Fruit fly (Drosophila melanogaster): ENCODE results near the gene JMJD5.

JMJD5 gene

dm6 chr3L:820332-820731 lies 20.8 kb downstream of the JMJD5 start (continued):
- TF ChIP-seq pan (optimal IDR thresholded peaks at IDR 0.05): no peak
- no peak for TF ChIP-seq sv (GFP tag; optimal IDR thresholded peaks at IDR 0.05)
- TF ChIP-seq foxo (GFP tag; optimal IDR thresholded peaks at IDR 0.05): peak in 1 of 2 experiments; percentile 78
- TF ChIP-seq Hnf4 (GFP tag; optimal IDR thresholded peaks at IDR 0.05): peak; percentile 70

- no peak for TF ChIP-seq Mio (GFP tag; optimal IDR thresholded peaks at IDR 0.05)
- no peak for TF ChIP-seq Rel (GFP tag; optimal IDR thresholded peaks at IDR 0.05)
- no peak for TF ChIP-seq Rel (tag; optimal IDR thresholded peaks at IDR 0.05)
- TF ChIP-seq Dif (GFP tag; optimal IDR thresholded peaks at IDR 0.05; ENCODE audit: partially characterized antibody): no peak
- peak in 1 of 2 experiments; percentile 72 for TF ChIP-seq foxo (GFP tag; optimal IDR thresholded peaks at IDR 0.05)
- TF ChIP-seq jim (GFP tag; optimal IDR thresholded peaks at IDR 0.05): no peak
- peak; percentile 59 for TF ChIP-seq h (GFP tag; optimal IDR thresholded peaks at IDR 0.05)
- TF ChIP-seq CrebA (GFP tag; optimal IDR thresholded peaks at IDR 0.05; ENCODE audit: borderline replicate concordance): no peak
- TF ChIP-seq ey (GFP tag; optimal IDR thresholded peaks at IDR 0.05): peak; percentile 41
- no peak for TF ChIP-seq brk (GFP tag; optimal IDR thresholded peaks at IDR 0.05)
- peak; percentile 66 for TF ChIP-seq woc (GFP tag; optimal IDR thresholded peaks at IDR 0.05)
- peak; percentile 55 for TF ChIP-seq fru (GFP tag; optimal IDR thresholded peaks at IDR 0.05)
- no peak for TF ChIP-seq usp (GFP tag; optimal IDR thresholded peaks at IDR 0.05)
- TF ChIP-seq Hr78 (GFP tag; optimal IDR thresholded peaks at IDR 0.05): no peak
- TF ChIP-seq CG9705 (GFP tag; optimal IDR thresholded peaks at IDR 0.05): no peak
- TF ChIP-seq Vsx2 (GFP tag; optimal IDR thresholded peaks at IDR 0.05; ENCODE audit: partially characterized antibody): no peak
- TF ChIP-seq br (GFP tag; optimal IDR thresholded peaks at IDR 0.05): peak; percentile 51
- no peak for TF ChIP-seq sage (GFP tag; optimal IDR thresholded peaks at IDR 0.05)
- peak; percentile 38 for TF ChIP-seq rgr (GFP tag; optimal IDR thresholded peaks at IDR 0.05)
- peak; percentile 29 for TF ChIP-seq OdsH (GFP tag; optimal IDR thresholded peaks at IDR 0.05)
- TF ChIP-seq tai (GFP tag; optimal IDR thresholded peaks at IDR 0.05): no peak
- no peak for TF ChIP-seq Myc (optimal IDR thresholded peaks at IDR 0.05)
- TF ChIP-seq Hnf4 (GFP tag; optimal IDR thresholded peaks at IDR 0.05): peak; percentile 56
- TF ChIP-seq Hr83 (GFP tag; optimal IDR thresholded peaks at IDR 0.05; ENCODE audit: poor library complexity, severe bottlenecking): no peak
- TF ChIP-seq lola (GFP tag; optimal IDR thresholded peaks at IDR 0.05): no peak
- no peak for TF ChIP-seq Jra (GFP tag; optimal IDR thresholded peaks at IDR 0.05)
- peak; percentile 51 for TF ChIP-seq HLH106 (tag; optimal IDR thresholded peaks at IDR 0.05)
- TF ChIP-seq Sp1 (GFP tag; optimal IDR thresholded peaks at IDR 0.05): peak; percentile 38
- peak; percentile 85 for TF ChIP-seq sv (GFP tag; optimal IDR thresholded peaks at IDR 0.05)
- TF ChIP-seq psq (GFP tag; optimal IDR thresholded peaks at IDR 0.05): peak; percentile 13
- no peak for TF ChIP-seq dmrt93B (GFP tag; optimal IDR thresholded peaks at IDR 0.05)
- no peak for TF ChIP-seq GATAd (GFP tag; optimal IDR thresholded peaks at IDR 0.05)
- TF ChIP-seq pan (optimal IDR thresholded peaks at IDR 0.05): no peak
Observed at dm6 chr3L:819297-819886, 21.8 kb downstream of the JMJD5 start.

- no peak for TF ChIP-seq usp (GFP tag; optimal IDR thresholded peaks at IDR 0.05)
- no peak for TF ChIP-seq GATAd (GFP tag; optimal IDR thresholded peaks at IDR 0.05)
- TF ChIP-seq tai (GFP tag; optimal IDR thresholded peaks at IDR 0.05): no peak
- TF ChIP-seq woc (GFP tag; optimal IDR thresholded peaks at IDR 0.05): no peak
- TF ChIP-seq Jra (GFP tag; optimal IDR thresholded peaks at IDR 0.05): no peak
- TF ChIP-seq Abd-B (GFP tag; optimal IDR thresholded peaks at IDR 0.05): no peak
- TF ChIP-seq Hnf4 (GFP tag; optimal IDR thresholded peaks at IDR 0.05): no peak
- TF ChIP-seq jim (GFP tag; optimal IDR thresholded peaks at IDR 0.05): no peak
- no peak for TF ChIP-seq Myc (optimal IDR thresholded peaks at IDR 0.05)
- no peak for TF ChIP-seq br (GFP tag; optimal IDR thresholded peaks at IDR 0.05)
- peak; percentile 56 for TF ChIP-seq h (GFP tag; optimal IDR thresholded peaks at IDR 0.05)
- no peak for TF ChIP-seq lola (GFP tag; optimal IDR thresholded peaks at IDR 0.05)
- no peak for TF ChIP-seq N (GFP tag; optimal IDR thresholded peaks at IDR 0.05)
- TF ChIP-seq pan (optimal IDR thresholded peaks at IDR 0.05): no peak
- no peak for TF ChIP-seq psq (GFP tag; optimal IDR thresholded peaks at IDR 0.05)
- no peak for TF ChIP-seq rgr (GFP tag; optimal IDR thresholded peaks at IDR 0.05)
- TF ChIP-seq CrebA (GFP tag; optimal IDR thresholded peaks at IDR 0.05; ENCODE audit: borderline replicate concordance): no peak
- TF ChIP-seq sv (GFP tag; optimal IDR thresholded peaks at IDR 0.05): no peak
- TF ChIP-seq sage (GFP tag; optimal IDR thresholded peaks at IDR 0.05): no peak
- TF ChIP-seq CG9705 (GFP tag; optimal IDR thresholded peaks at IDR 0.05): peak; percentile 24
- TF ChIP-seq dsf (GFP tag; optimal IDR thresholded peaks at IDR 0.05; ENCODE audit: borderline replicate concordance): no peak
- peak; percentile 33 for TF ChIP-seq dmrt93B (GFP tag; optimal IDR thresholded peaks at IDR 0.05)
- no peak for TF ChIP-seq Rel (GFP tag; optimal IDR thresholded peaks at IDR 0.05)
- TF ChIP-seq Rel (tag; optimal IDR thresholded peaks at IDR 0.05): no peak
- TF ChIP-seq Sp1 (GFP tag; optimal IDR thresholded peaks at IDR 0.05): peak; percentile 63
- peak; percentile 32 for TF ChIP-seq ey (GFP tag; optimal IDR thresholded peaks at IDR 0.05)
- no peak for TF ChIP-seq Hr83 (GFP tag; optimal IDR thresholded peaks at IDR 0.05; ENCODE audit: poor library complexity, severe bottlenecking)
- TF ChIP-seq dl (GFP tag; optimal IDR thresholded peaks at IDR 0.05; ENCODE audit: insufficient read depth in 1 of 2, partially characterized antibody in 2 of 2): no peak
- no peak for TF ChIP-seq Dif (GFP tag; optimal IDR thresholded peaks at IDR 0.05; ENCODE audit: partially characterized antibody)
- no peak for TF ChIP-seq Hr78 (GFP tag; optimal IDR thresholded peaks at IDR 0.05)
- TF ChIP-seq OdsH (GFP tag; optimal IDR thresholded peaks at IDR 0.05): peak; percentile 28
- TF ChIP-seq foxo (GFP tag; optimal IDR thresholded peaks at IDR 0.05): peak in 1 of 2 experiments; percentile 62
- TF ChIP-seq Dfd (GFP tag; optimal IDR thresholded peaks at IDR 0.05): no peak
- TF ChIP-seq fru (GFP tag; optimal IDR thresholded peaks at IDR 0.05): peak; percentile 45
- TF ChIP-seq CG32264 (GFP tag; optimal IDR thresholded peaks at IDR 0.05): no peak
- no peak for TF ChIP-seq Vsx2 (GFP tag; optimal IDR thresholded peaks at IDR 0.05; ENCODE audit: partially characterized antibody)
- TF ChIP-seq Mio (GFP tag; optimal IDR thresholded peaks at IDR 0.05): no peak
- peak; percentile 61 for TF ChIP-seq HLH106 (tag; optimal IDR thresholded peaks at IDR 0.05)
Observed at dm6 chr3L:818438-819138, 22.6 kb downstream of the JMJD5 start.

Measured in whole organism, wandering third instar larva.